Worm (Caenorhabditis elegans): ENCODE results near the gene C10E2.5.

DNA sequence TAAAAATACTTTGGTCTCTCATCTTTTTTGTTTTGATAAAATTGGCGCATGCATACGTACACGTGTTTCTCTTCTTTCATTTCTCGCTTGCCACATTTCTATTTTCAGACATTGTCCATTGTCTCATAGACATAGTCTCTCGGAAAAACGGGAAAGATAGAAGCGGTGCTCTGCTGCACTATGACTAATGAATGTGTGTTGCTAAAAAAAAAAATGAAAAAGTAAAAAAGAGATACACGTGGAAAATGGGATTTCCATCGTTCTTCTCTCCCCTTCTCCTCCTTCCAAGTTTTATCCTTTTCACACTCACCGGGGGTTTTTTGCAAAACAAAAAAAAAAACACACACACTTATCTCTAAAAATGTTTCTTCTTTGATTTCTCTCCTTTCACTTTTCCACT is 19.4 kb downstream of the C10E2.5 start:
- no peak for TF ChIP-seq ham-2 (GFP tag; optimal IDR thresholded peaks at IDR 0.05)
- no peak for TF ChIP-seq nhr-237 (tag; optimal IDR thresholded peaks at IDR 0.05)
- no peak for TF ChIP-seq hlh-1 (tag; optimal IDR thresholded peaks at IDR 0.05)
- TF ChIP-seq unc-39 (tag; optimal IDR thresholded peaks at IDR 0.05): no peak
- TF ChIP-seq nhr-76 (tag; optimal IDR thresholded peaks at IDR 0.05): no peak
- TF ChIP-seq pha-4 (tag; optimal IDR thresholded peaks at IDR 0.05): no peak
- TF ChIP-seq nhr-2 (tag; optimal IDR thresholded peaks at IDR 0.05): no peak
- no peak for TF ChIP-seq blmp-1 (tag; optimal IDR thresholded peaks at IDR 0.05)
- no peak for TF ChIP-seq elt-3 (tag; optimal IDR thresholded peaks at IDR 0.05)
